Worm (Caenorhabditis elegans) whole organism, young adult: ENCODE results near the gene F53H2.1.

Source experiments
- C17E4.6 ChIP-seq: fragments of 200-800 bp; sonication (Bioruptor generic); IDR thresholded peaks from 2 replicates; pipeline ENCODE4 v1.3.6; 2022; ENCODE audit warnings: missing genetic modification reagents, missing genetic modification characterization, missing compliant biosample characterization
- F22D6.2 ChIP-seq: sonication (generic microtip); optimal IDR thresholded peaks from 2 replicates; lab custom pipeline; 2016; ENCODE audit warnings: mild to moderate bottlenecking, missing genetic modification characterization, missing compliant biosample characterization
- F37B4.10 ChIP-seq: fragments of 200-800 bp; sonication (Bioruptor generic); IDR thresholded peaks from 2 replicates; pipeline ENCODE4 v1.3.6; 2022; ENCODE audit warnings: missing genetic modification characterization, missing compliant biosample characterization
- F39B2.1 ChIP-seq: fragments of 200-800 bp; sonication (Bioruptor generic); IDR thresholded peaks from 2 replicates; pipeline ENCODE4 v1.3.6; 2022; ENCODE audit warnings: missing genetic modification reagents, missing genetic modification characterization, missing compliant biosample characterization
- F57A8.1 ChIP-seq: fragments of 200-800 bp; sonication (Bioruptor generic); optimal IDR thresholded peaks from 2 replicates; lab custom pipeline; 2018; ENCODE audit warnings: mild to moderate bottlenecking, missing genetic modification characterization, moderate library complexity, missing compliant biosample characterization
- K11D2.4 ChIP-seq: fragments of 200-800 bp; sonication (Bioruptor generic); IDR thresholded peaks from 2 replicates; pipeline ENCODE4 v1.3.6; 2022; ENCODE audit warnings: missing genetic modification reagents, missing genetic modification characterization, missing compliant biosample characterization
- K12H6.12 ChIP-seq: fragments of 200-800 bp; sonication (Bioruptor generic); optimal IDR thresholded peaks from 2 replicates; lab custom pipeline; 2018; ENCODE audit warnings: mild to moderate bottlenecking, missing genetic modification characterization, missing compliant biosample characterization
- Y79H2A.3 ChIP-seq: fragments of 200-800 bp; sonication (Bioruptor generic); conservative IDR thresholded peaks from 2 replicates; pipeline ENCODE4 v1.3.6; 2022; ENCODE audit warnings: missing genetic modification reagents, missing genetic modification characterization, missing compliant biosample characterization
- Y95B8A.8 ChIP-seq: fragments of 200-800 bp; sonication (Bioruptor generic); IDR thresholded peaks from 2 replicates; pipeline ENCODE4 v1.3.6; 2022; ENCODE audit warnings: missing genetic modification reagents, missing genetic modification characterization, missing compliant biosample characterization
- aptf-3 ChIP-seq: fragments of 200-800 bp; sonication (Bioruptor generic); IDR thresholded peaks from 2 replicates; pipeline ENCODE4 v1.3.6; 2022; ENCODE audit warnings: missing genetic modification characterization, missing compliant biosample characterization
- attf-5 ChIP-seq: fragments of 200-800 bp; sonication (Bioruptor generic); optimal IDR thresholded peaks from 2 replicates; lab custom pipeline; 2018; ENCODE audit warnings: mild to moderate bottlenecking, missing genetic modification characterization, missing compliant biosample characterization
- attf-6 ChIP-seq: fragments of 200-800 bp; sonication (Bioruptor generic); IDR thresholded peaks from 2 replicates; pipeline ENCODE4 v1.3.6; 2022; ENCODE audit warnings: missing genetic modification reagents, missing genetic modification characterization, missing compliant biosample characterization
- ccch-3 ChIP-seq: fragments of 200-800 bp; sonication (Bioruptor generic); optimal IDR thresholded peaks from 2 replicates; lab custom pipeline; 2018; ENCODE audit warnings: mild to moderate bottlenecking, missing genetic modification characterization, missing compliant biosample characterization
- ceh-100 ChIP-seq: fragments of 200-800 bp; sonication (Bioruptor generic); IDR thresholded peaks from 2 replicates; pipeline ENCODE4 v1.3.6; 2022; ENCODE audit warnings: missing genetic modification reagents, missing genetic modification characterization, missing compliant biosample characterization
- ceh-58 ChIP-seq: fragments of 200-800 bp; sonication (Bioruptor generic); IDR thresholded peaks from 2 replicates; pipeline ENCODE4 v1.3.6; 2022; ENCODE audit warnings: missing genetic modification characterization, missing compliant biosample characterization
- dpff-1 ChIP-seq: sonication (generic microtip); optimal IDR thresholded peaks from 2 replicates; lab custom pipeline; 2017; ENCODE audit warnings: mild to moderate bottlenecking, missing genetic modification characterization, missing compliant biosample characterization
- dpl-1 ChIP-seq: fragments of 150-350 bp; optimal IDR thresholded peaks from 2 replicates; lab custom pipeline; 2014; ENCODE audit warnings: missing biosample characterization, missing genetic modification reagents, missing genetic modification characterization
- egrh-3 ChIP-seq: fragments of 200-800 bp; sonication (Bioruptor generic); IDR thresholded peaks from 2 replicates; pipeline ENCODE4 v1.3.6; 2022; ENCODE audit warnings: missing genetic modification reagents, missing genetic modification characterization, missing compliant biosample characterization
- fkh-3 ChIP-seq: sonication (generic microtip); optimal IDR thresholded peaks from 2 replicates; lab custom pipeline; 2016; ENCODE audit warnings: mild to moderate bottlenecking, missing genetic modification characterization, missing compliant biosample characterization
- hlh-12 ChIP-seq: sonication (generic microtip); optimal IDR thresholded peaks from 2 replicates; lab custom pipeline; 2016; ENCODE audit warnings: missing genetic modification characterization, missing compliant biosample characterization
- hlh-26 ChIP-seq: fragments of 200-800 bp; sonication (Bioruptor generic); conservative IDR thresholded peaks from 2 replicates; pipeline ENCODE4 v1.3.6; 2022; ENCODE audit warnings: missing genetic modification reagents, missing genetic modification characterization, missing compliant biosample characterization
- lag-1 ChIP-seq: fragments of 200-800 bp; sonication (Bioruptor generic); IDR thresholded peaks from 2 replicates; pipeline ENCODE4 v1.3.6; 2022; ENCODE audit warnings: missing genetic modification reagents, missing genetic modification characterization, missing compliant biosample characterization
- lin-26 ChIP-seq: fragments of 200-800 bp; sonication (Bioruptor generic); IDR thresholded peaks from 2 replicates; pipeline ENCODE4 v1.3.6; 2022; ENCODE audit warnings: missing genetic modification reagents, missing genetic modification characterization, missing compliant biosample characterization
- lin-54 ChIP-seq: fragments of 200-800 bp; sonication (Bioruptor generic); optimal IDR thresholded peaks from 2 replicates; lab custom pipeline; 2018; ENCODE audit warnings: mild to moderate bottlenecking, missing genetic modification characterization, missing compliant biosample characterization
- lsy-27 ChIP-seq: sonication (generic microtip); optimal IDR thresholded peaks from 2 replicates; lab custom pipeline; 2017; ENCODE audit warnings: missing genetic modification characterization, mild to moderate bottlenecking, missing compliant biosample characterization, antibody characterized with exemption, missing genotype, borderline replicate concordance; ENCODE audit not compliant: insufficient read depth
- madf-10 ChIP-seq: sonication (generic microtip); optimal IDR thresholded peaks from 2 replicates; lab custom pipeline; 2016; ENCODE audit warnings: mild to moderate bottlenecking, missing genetic modification characterization, missing compliant biosample characterization
- madf-6 ChIP-seq: fragments of 200-800 bp; sonication (Bioruptor generic); IDR thresholded peaks from 2 replicates; pipeline ENCODE4 v1.3.6; 2022; ENCODE audit warnings: missing genetic modification reagents, missing genetic modification characterization, missing compliant biosample characterization
- madf-8 ChIP-seq: fragments of 200-800 bp; sonication (Bioruptor generic); conservative IDR thresholded peaks from 2 replicates; pipeline ENCODE4 v1.3.6; 2022; ENCODE audit warnings: missing genetic modification reagents, missing genetic modification characterization, missing compliant biosample characterization
- mel-28 ChIP-seq: sonication (generic microtip); optimal IDR thresholded peaks from 2 replicates; lab custom pipeline; 2016; ENCODE audit warnings: borderline replicate concordance, mild to moderate bottlenecking, missing genetic modification characterization, missing compliant biosample characterization
- mxl-1 ChIP-seq: sonication (generic microtip); optimal IDR thresholded peaks from 2 replicates; lab custom pipeline; 2016; ENCODE audit warnings: missing genetic modification characterization, missing compliant biosample characterization
- nfya-1 ChIP-seq: sonication (generic microtip); optimal IDR thresholded peaks from 2 replicates; lab custom pipeline; 2017; ENCODE audit warnings: antibody characterized with exemption, missing compliant biosample characterization, missing genetic modification characterization, borderline replicate concordance; ENCODE audit not compliant: insufficient read depth
- nfya-2 ChIP-seq: fragments of 200-800 bp; sonication (Bioruptor generic); IDR thresholded peaks from 2 replicates; pipeline ENCODE4 v1.3.6; 2022; ENCODE audit warnings: missing genetic modification reagents, missing genetic modification characterization, missing compliant biosample characterization
- nfyb-1 ChIP-seq: fragments of 200-800 bp; sonication (Bioruptor generic); IDR thresholded peaks from 2 replicates; pipeline ENCODE4 v1.3.6; 2022; ENCODE audit warnings: missing genetic modification reagents, missing genetic modification characterization, missing compliant biosample characterization
- nhr-120 ChIP-seq: fragments of 200-800 bp; sonication (Bioruptor generic); IDR thresholded peaks from 2 replicates; pipeline ENCODE4 v1.3.6; 2022; ENCODE audit warnings: missing genetic modification characterization, missing compliant biosample characterization
- nhr-80 ChIP-seq: sonication (generic microtip); optimal IDR thresholded peaks from 2 replicates; lab custom pipeline; 2016; ENCODE audit warnings: missing genetic modification characterization, missing compliant biosample characterization
- rec-8 ChIP-seq, 2 experiments: sonication (generic microtip); optimal IDR thresholded peaks; 2 replicates each; lab custom pipeline; 2016; ENCODE audit warnings: mild to moderate bottlenecking in 2 of 2, missing genetic modification characterization in 2 of 2, missing genetic modification reagents in 2 of 2, missing genotype in 2 of 2, missing biosample characterization in 1 of 2, missing compliant biosample characterization in 1 of 2, moderate library complexity in 1 of 2
- sdz-38 ChIP-seq: sonication (generic microtip); optimal IDR thresholded peaks from 2 replicates; lab custom pipeline; 2016; ENCODE audit warnings: missing genotype, missing genetic modification characterization, missing compliant biosample characterization
- sea-2 ChIP-seq: fragments of 200-800 bp; sonication (Bioruptor generic); IDR thresholded peaks from 2 replicates; pipeline ENCODE4 v1.3.6; 2022; ENCODE audit warnings: missing genetic modification characterization, missing compliant biosample characterization
- snpc-1.1 ChIP-seq: sonication (generic microtip); optimal IDR thresholded peaks from 2 replicates; lab custom pipeline; 2017; ENCODE audit warnings: missing genetic modification characterization, mild to moderate bottlenecking, missing compliant biosample characterization, antibody characterized with exemption, moderate library complexity, missing genotype, missing genetic modification reagents; ENCODE audit not compliant: insufficient read depth
- snpc-4 ChIP-seq, 5 experiments: fragments of 150-350 bp in 1 of 5; sonication (generic microtip) in 4 of 5; optimal IDR thresholded peaks; 2 replicates each; lab custom pipeline; 2014 to 2018; ENCODE audit warnings: missing genetic modification characterization in 5 of 5, missing biosample characterization in 3 of 5, antibody characterized with exemption in 2 of 5, mild to moderate bottlenecking in 2 of 5, missing compliant biosample characterization in 2 of 5, missing genotype in 2 of 5, moderate library complexity in 2 of 5, missing genetic modification reagents in 1 of 5
- somi-1 ChIP-seq: fragments of 200-800 bp; sonication (Bioruptor generic); optimal IDR thresholded peaks from 2 replicates; lab custom pipeline; 2018; ENCODE audit warnings: mild to moderate bottlenecking, missing genetic modification characterization, missing compliant biosample characterization
- unc-130 ChIP-seq: sonication (generic microtip); optimal IDR thresholded peaks from 2 replicates; lab custom pipeline; 2016; ENCODE audit warnings: missing genetic modification reagents, missing genetic modification characterization, missing compliant biosample characterization
- unc-62 ChIP-seq: fragments of 150-350 bp; optimal IDR thresholded peaks from 2 replicates; lab custom pipeline; 2014; ENCODE audit warnings: missing biosample characterization, missing genetic modification reagents, missing genetic modification characterization
- zim-3 ChIP-seq: sonication (generic microtip); optimal IDR thresholded peaks from 2 replicates; lab custom pipeline; 2017; ENCODE audit warnings: mild to moderate bottlenecking, missing genetic modification characterization, moderate library complexity, missing compliant biosample characterization
- ztf-22 ChIP-seq: fragments of 200-800 bp; sonication (Bioruptor generic); optimal IDR thresholded peaks from 2 replicates; lab custom pipeline; 2018; ENCODE audit warnings: mild to moderate bottlenecking, missing genetic modification characterization, moderate library complexity, missing compliant biosample characterization
- ztf-25 ChIP-seq: fragments of 200-800 bp; sonication (Bioruptor generic); IDR thresholded peaks from 2 replicates; pipeline ENCODE4 v1.3.6; 2022; ENCODE audit warnings: missing genetic modification reagents, missing genetic modification characterization, missing compliant biosample characterization
- ztf-26 ChIP-seq: sonication (generic microtip); optimal IDR thresholded peaks from 2 replicates; lab custom pipeline; 2017; ENCODE audit warnings: missing genetic modification characterization, missing compliant biosample characterization
- ztf-28 ChIP-seq: fragments of 200-800 bp; sonication (Bioruptor generic); IDR thresholded peaks from 2 replicates; pipeline ENCODE4 v1.3.6; 2022; ENCODE audit warnings: missing genetic modification reagents, missing genetic modification characterization, missing compliant biosample characterization
- ztf-6 ChIP-seq: fragments of 200-800 bp; sonication (Bioruptor generic); IDR thresholded peaks from 2 replicates; pipeline ENCODE4 v1.3.6; 2022; ENCODE audit warnings: missing genetic modification reagents, missing genetic modification characterization, missing compliant biosample characterization

The F53H2.1 gene

DNA sequence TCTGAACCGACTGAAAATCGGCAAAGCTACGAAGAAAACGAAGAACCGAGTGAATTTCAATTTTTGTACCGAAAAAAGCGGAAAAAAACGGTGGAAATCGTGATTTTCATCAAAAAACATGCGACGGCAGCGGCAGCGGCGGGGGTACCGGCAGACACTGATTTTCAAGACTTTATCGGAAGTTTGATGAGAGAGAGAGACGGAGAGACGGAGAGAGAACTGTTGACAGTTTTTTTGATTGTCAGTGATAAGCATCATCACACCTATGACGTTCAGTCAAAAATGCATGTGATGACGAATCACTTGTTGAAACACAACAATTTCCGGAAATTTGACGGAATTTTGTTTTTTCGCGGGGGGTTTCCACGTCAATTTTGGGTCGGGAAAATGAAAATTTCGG lies 25.9 kb downstream of the F53H2.1 start:
- no peak for TF ChIP-seq hlh-12 (tag; lab: Kevin White, UChicago)
- peak; percentile 80 for TF ChIP-seq nhr-80
- TF ChIP-seq lin-26 (GFP tag; lab: Robert Waterston, UW): no peak
- no peak for TF ChIP-seq Y95B8A.8 (GFP tag; lab: Robert Waterston, UW)
- no peak for TF ChIP-seq mxl-1 (tag; lab: Kevin White, UChicago)
- TF ChIP-seq snpc-1.1 (tag; lab: Kevin White, UChicago): no peak
- no peak for TF ChIP-seq unc-130
- no peak for TF ChIP-seq egrh-3 (GFP tag; lab: Robert Waterston, UW)
- TF ChIP-seq fkh-3 (tag; lab: Kevin White, UChicago): no peak
- TF ChIP-seq aptf-3 (GFP tag; lab: Robert Waterston, UW): no peak
- no peak for TF ChIP-seq K11D2.4 (GFP tag; lab: Robert Waterston, UW)
- TF ChIP-seq nhr-120 (GFP tag; lab: Robert Waterston, UW): no peak
- TF ChIP-seq dpff-1 (tag; lab: Kevin White, UChicago): no peak
- TF ChIP-seq madf-6: no peak
- TF ChIP-seq K12H6.12 (tag; lab: Kevin White, UChicago): no peak
- TF ChIP-seq rec-8 (tag; optimal IDR thresholded peaks at IDR 0.05; lab: Kevin White, UChicago): no peak
- TF ChIP-seq ztf-6 (GFP tag; lab: Robert Waterston, UW): no peak
- no peak for TF ChIP-seq nfya-2 (GFP tag; lab: Robert Waterston, UW)
- no peak for TF ChIP-seq nfya-1 (tag; lab: Kevin White, UChicago)
- TF ChIP-seq Y79H2A.3 (GFP tag; lab: Robert Waterston, UW): no peak
- no peak for TF ChIP-seq lag-1 (GFP tag; lab: Robert Waterston, UW)
- no peak for TF ChIP-seq ceh-58 (GFP tag; lab: Robert Waterston, UW)
- no peak for TF ChIP-seq C17E4.6 (GFP tag; lab: Robert Waterston, UW)
- peak; percentile 17 for TF ChIP-seq attf-5 (GFP tag; lab: Kevin White, UChicago)
- TF ChIP-seq ztf-28 (GFP tag; lab: Robert Waterston, UW): no peak
- TF ChIP-seq madf-10 (tag; lab: Kevin White, UChicago): peak; percentile 59
- no peak for TF ChIP-seq F22D6.2 (tag; lab: Kevin White, UChicago)
- peak; percentile 1 for TF ChIP-seq lin-54 (GFP tag; lab: Kevin White, UChicago)
- TF ChIP-seq sdz-38 (tag; lab: Kevin White, UChicago): no peak
- no peak for TF ChIP-seq F39B2.1 (GFP tag; lab: Robert Waterston, UW)
- TF ChIP-seq ztf-22 (GFP tag; lab: Kevin White, UChicago): peak; percentile 46
- no peak for TF ChIP-seq ceh-100 (GFP tag; lab: Robert Waterston, UW)
- no peak for TF ChIP-seq attf-6
- TF ChIP-seq unc-62 (GFP tag; lab: Kevin White, UChicago): peak; percentile 94
- TF ChIP-seq dpl-1 (GFP tag; lab: Kevin White, UChicago): no peak
- no peak for TF ChIP-seq snpc-4 (GFP tag; optimal IDR thresholded peaks at IDR 0.05; lab: Kevin White, UChicago)
- TF ChIP-seq snpc-4 (tag; optimal IDR thresholded peaks at IDR 0.05; lab: Kevin White, UChicago): peak in 1 of 4 experiments; percentile 6
- no peak for TF ChIP-seq sea-2
- TF ChIP-seq ccch-3 (GFP tag; lab: Kevin White, UChicago): no peak
- TF ChIP-seq mel-28 (tag; lab: Kevin White, UChicago): no peak
- TF ChIP-seq F37B4.10 (GFP tag; lab: Robert Waterston, UW): no peak
- no peak for TF ChIP-seq ztf-25
- TF ChIP-seq madf-8 (GFP tag; lab: Robert Waterston, UW): no peak
- no peak for TF ChIP-seq hlh-26 (GFP tag; lab: Robert Waterston, UW)
- no peak for TF ChIP-seq F57A8.1
- TF ChIP-seq zim-3 (tag; lab: Kevin White, UChicago): no peak
- peak; percentile 30 for TF ChIP-seq ztf-26 (tag; lab: Kevin White, UChicago)
- TF ChIP-seq somi-1 (GFP tag; lab: Kevin White, UChicago): no peak
- TF ChIP-seq nfyb-1 (GFP tag; lab: Robert Waterston, UW): 0 out of 2 replicates have a peak, but pooled peaks have one; percentile 46
- no peak for TF ChIP-seq lsy-27 (tag; lab: Kevin White, UChicago)
